Fruit fly (Drosophila melanogaster) whole organism, prepupa: ENCODE results near the gene bun.

Source experiments
- CG10631 ChIP-seq: fragments of 200-800 bp; sonication (Bioruptor generic); optimal IDR thresholded peaks from 2 replicates; lab custom pipeline; 2016; ENCODE audit warnings: missing biosample characterization, missing genetic modification characterization
- CG6808 ChIP-seq: fragments of 200-800 bp; sonication (Bioruptor generic); optimal IDR thresholded peaks from 3 replicates; lab custom pipeline; 2017; ENCODE audit warnings: missing biosample characterization, missing genetic modification characterization, mild to moderate bottlenecking, moderate library complexity, missing genetic modification reagents
- Eip78C ChIP-seq: fragments of 200-800 bp; sonication (Bioruptor generic); peaks from one replicate; lab custom pipeline; 2016; ENCODE audit warnings: missing biosample characterization, missing genetic modification characterization
- Gug ChIP-seq: fragments of 200-800 bp; sonication (Bioruptor generic); IDR thresholded peaks from 2 replicates; pipeline ENCODE4 v1.3.6; 2022; ENCODE audit warnings: missing biosample characterization, missing genetic modification characterization
- Lpt ChIP-seq: fragments of 200-800 bp; sonication (Bioruptor generic); optimal IDR thresholded peaks from 3 replicates; lab custom pipeline; 2016; ENCODE audit warnings: missing biosample characterization, missing genetic modification characterization
- dac ChIP-seq: fragments of 200-800 bp; sonication (Bioruptor generic); optimal IDR thresholded peaks from 2 replicates; lab custom pipeline; 2017; ENCODE audit warnings: missing biosample characterization, mild to moderate bottlenecking, missing genetic modification characterization
- lz ChIP-seq: fragments of 200-800 bp; sonication (Bioruptor generic); optimal IDR thresholded peaks from 3 replicates; lab custom pipeline; 2016; ENCODE audit warnings: missing biosample characterization, missing genetic modification characterization

DNA sequence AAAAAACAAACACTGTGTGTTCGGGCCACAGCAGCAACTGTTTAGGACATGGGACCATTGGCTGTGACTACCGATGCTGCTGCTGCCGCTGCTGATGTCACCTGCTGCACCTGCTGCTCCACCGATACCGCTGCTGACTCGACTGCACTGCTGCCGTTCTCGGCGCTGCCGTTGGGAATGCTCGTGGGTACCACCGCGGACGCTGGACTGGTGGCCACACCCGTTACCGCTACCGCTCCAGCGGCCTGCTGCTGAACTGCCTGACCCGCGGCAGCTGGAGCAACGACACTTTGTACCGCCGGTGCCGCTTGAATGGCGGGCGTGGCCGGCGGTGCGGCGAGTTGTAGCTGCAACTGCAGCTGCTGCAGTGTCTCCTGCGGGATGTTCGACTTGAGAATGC is 88.7 kb downstream of the bun start:
- TF ChIP-seq Gug (GFP tag; lab: Robert Waterston, UW) (no peak), Lpt (no peak), CG10631 (GFP tag; lab: Kevin White, UChicago) (no peak), dac (GFP tag; lab: Kevin White, UChicago) (no peak), lz (GFP tag; lab: Kevin White, UChicago) (no peak), CG6808 (GFP tag; lab: Kevin White, UChicago) (no peak), Eip78C (no peak)
